Worm (Caenorhabditis elegans) whole organism, L2 larva: ENCODE results near the gene pifk-1.

Source experiments
- ama-1 ChIP-seq: fragments of 150-350 bp; optimal IDR thresholded peaks from 2 replicates; lab custom pipeline; 2018; ENCODE audit warnings: inconsistent platforms
- crh-2 ChIP-seq: sonication (generic microtip); optimal IDR thresholded peaks from 2 replicates; lab custom pipeline; 2017; ENCODE audit warnings: missing biosample characterization, missing genetic modification characterization
- dmd-4 ChIP-seq: sonication (generic microtip); optimal IDR thresholded peaks from 2 replicates; lab custom pipeline; 2017; ENCODE audit warnings: missing biosample characterization, missing genetic modification characterization
- elt-3 ChIP-seq: sonication (generic microtip); optimal IDR thresholded peaks from 2 replicates; lab custom pipeline; 2017; ENCODE audit warnings: missing biosample characterization, missing genetic modification characterization
- nhr-12 ChIP-seq: fragments of 150-350 bp; optimal IDR thresholded peaks from 2 replicates; lab custom pipeline; 2014; ENCODE audit warnings: missing biosample characterization, missing genetic modification characterization
- unc-39 ChIP-seq: fragments of 150-350 bp; optimal IDR thresholded peaks from 2 replicates; lab custom pipeline; 2014; ENCODE audit warnings: missing biosample characterization, missing genetic modification characterization
- zag-1 ChIP-seq: fragments of 150-350 bp; optimal IDR thresholded peaks from 2 replicates; lab custom pipeline; 2014; ENCODE audit warnings: missing biosample characterization, missing genetic modification characterization

DNA sequence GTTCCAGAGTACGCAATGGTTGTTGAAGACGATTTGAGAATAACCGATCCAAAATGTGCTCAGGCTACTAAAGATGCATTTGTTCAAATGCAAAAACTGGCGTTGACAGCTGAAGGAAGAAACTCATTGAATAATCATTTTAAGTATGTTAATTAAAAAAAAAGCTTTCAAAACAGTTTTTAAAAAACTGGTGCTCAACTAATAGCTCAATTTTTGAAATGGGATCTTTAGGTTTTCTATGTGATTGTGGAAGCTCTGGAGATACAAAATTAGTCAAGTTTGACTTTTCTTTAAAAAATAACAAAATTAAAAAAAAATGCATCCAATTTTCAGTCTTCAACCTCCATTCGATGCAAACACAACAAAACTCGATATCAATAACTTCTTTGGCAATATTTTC is 50.7 kb downstream of the pifk-1 start:
- TF ChIP-seq elt-3 (tag; lab: Kevin White, UChicago) (no peak), zag-1 (tag; lab: Kevin White, UChicago) (no peak), dmd-4 (tag; lab: Kevin White, UChicago) (no peak), crh-2 (no peak), ama-1 (no peak), unc-39 (no peak), nhr-12 (tag; lab: Kevin White, UChicago) (no peak)
